Worm (Caenorhabditis elegans) whole organism, young adult: Measurements from ENCODE around the gene cpsf-4.

Experiments
- B0019.2 ChIP-seq: fragments of 200-800 bp; sonication (Bioruptor generic); conservative IDR thresholded peaks from 2 replicates; pipeline ENCODE4 v1.3.6; 2022; ENCODE audit warnings: missing genetic modification reagents, missing genetic modification characterization, missing compliant biosample characterization
- B0261.1 ChIP-seq: sonication (generic microtip); optimal IDR thresholded peaks from 2 replicates; lab custom pipeline; 2016; ENCODE audit warnings: mild to moderate bottlenecking, missing genetic modification characterization, moderate library complexity, missing compliant biosample characterization
- C17E4.6 ChIP-seq: fragments of 200-800 bp; sonication (Bioruptor generic); IDR thresholded peaks from 2 replicates; pipeline ENCODE4 v1.3.6; 2022; ENCODE audit warnings: missing genetic modification reagents, missing genetic modification characterization, missing compliant biosample characterization
- D2030.7 ChIP-seq: fragments of 200-800 bp; sonication (Bioruptor generic); IDR thresholded peaks from 2 replicates; pipeline ENCODE4 v1.3.6; 2022; ENCODE audit warnings: missing genetic modification reagents, missing genetic modification characterization, missing compliant biosample characterization
- F10E7.11 ChIP-seq: sonication (generic microtip); optimal IDR thresholded peaks from 2 replicates; lab custom pipeline; 2017; ENCODE audit warnings: mild to moderate bottlenecking, missing genetic modification characterization, moderate library complexity, missing compliant biosample characterization
- F33H1.4 ChIP-seq: fragments of 200-800 bp; sonication (Bioruptor generic); IDR thresholded peaks from 2 replicates; pipeline ENCODE4 v1.3.6; 2022; ENCODE audit warnings: missing genetic modification reagents, missing genetic modification characterization, missing compliant biosample characterization
- F37B4.10 ChIP-seq: fragments of 200-800 bp; sonication (Bioruptor generic); IDR thresholded peaks from 2 replicates; pipeline ENCODE4 v1.3.6; 2022; ENCODE audit warnings: missing genetic modification characterization, missing compliant biosample characterization
- F52B5.7 ChIP-seq: sonication (generic microtip); optimal IDR thresholded peaks from 2 replicates; lab custom pipeline; 2016; ENCODE audit warnings: mild to moderate bottlenecking, missing genetic modification characterization, missing compliant biosample characterization
- Y67H2A.10 ChIP-seq: fragments of 200-800 bp; sonication (Bioruptor generic); conservative IDR thresholded peaks from 2 replicates; pipeline ENCODE4 v1.3.6; 2022; ENCODE audit warnings: missing genetic modification reagents, missing genetic modification characterization, missing compliant biosample characterization
- Y79H2A.3 ChIP-seq: fragments of 200-800 bp; sonication (Bioruptor generic); conservative IDR thresholded peaks from 2 replicates; pipeline ENCODE4 v1.3.6; 2022; ENCODE audit warnings: missing genetic modification reagents, missing genetic modification characterization, missing compliant biosample characterization
- Y95B8A.8 ChIP-seq: fragments of 200-800 bp; sonication (Bioruptor generic); IDR thresholded peaks from 2 replicates; pipeline ENCODE4 v1.3.6; 2022; ENCODE audit warnings: missing genetic modification reagents, missing genetic modification characterization, missing compliant biosample characterization
- ama-1 ChIP-seq, 3 experiments: fragments of 150-350 bp in 1 of 3; sonication (generic microtip) in 2 of 3; optimal IDR thresholded peaks; 2 replicates each; lab custom pipeline; 2014 to 2018; ENCODE audit warnings: missing biosample characterization in 2 of 3, missing genetic modification characterization in 2 of 3, missing genetic modification reagents in 2 of 3
- aptf-2 ChIP-seq: fragments of 200-800 bp; sonication (Bioruptor generic); conservative IDR thresholded peaks from 2 replicates; pipeline ENCODE4 v1.3.6; 2022; ENCODE audit warnings: missing genetic modification reagents, missing genetic modification characterization, missing compliant biosample characterization
- aptf-3 ChIP-seq: fragments of 200-800 bp; sonication (Bioruptor generic); IDR thresholded peaks from 2 replicates; pipeline ENCODE4 v1.3.6; 2022; ENCODE audit warnings: missing genetic modification characterization, missing compliant biosample characterization
- attf-6 ChIP-seq: fragments of 200-800 bp; sonication (Bioruptor generic); IDR thresholded peaks from 2 replicates; pipeline ENCODE4 v1.3.6; 2022; ENCODE audit warnings: missing genetic modification reagents, missing genetic modification characterization, missing compliant biosample characterization
- cebp-1 ChIP-seq, 2 experiments: fragments of 200-800 bp in 1 of 2; sonication (Bioruptor generic) in 1 of 2; sonication (generic microtip) in 1 of 2; IDR thresholded peaks in 1 of 2; optimal IDR thresholded peaks in 1 of 2; 2 replicates each; pipeline versions ENCODE4 v1.3.6 to Lab custom; 2017 to 2022; ENCODE audit warnings: missing compliant biosample characterization in 2 of 2, missing genetic modification characterization in 2 of 2, mild to moderate bottlenecking in 1 of 2, missing genetic modification reagents in 1 of 2, moderate library complexity in 1 of 2
- ceh-27 ChIP-seq: fragments of 200-800 bp; sonication (Bioruptor generic); optimal IDR thresholded peaks from 2 replicates; lab custom pipeline; 2018; ENCODE audit warnings: mild to moderate bottlenecking, missing genetic modification characterization, moderate library complexity, missing compliant biosample characterization
- ceh-79 ChIP-seq: sonication (generic microtip); optimal IDR thresholded peaks from 2 replicates; lab custom pipeline; 2017; ENCODE audit warnings: mild to moderate bottlenecking, missing genetic modification characterization, missing compliant biosample characterization
- dox-1 ChIP-seq: fragments of 200-800 bp; sonication (Bioruptor generic); IDR thresholded peaks from 2 replicates; pipeline ENCODE4 v1.3.6; 2022; ENCODE audit warnings: missing genetic modification reagents, missing genetic modification characterization, missing compliant biosample characterization
- dpl-1 ChIP-seq: fragments of 150-350 bp; optimal IDR thresholded peaks from 2 replicates; lab custom pipeline; 2014; ENCODE audit warnings: missing biosample characterization, missing genetic modification reagents, missing genetic modification characterization
- egl-18 ChIP-seq: fragments of 200-800 bp; sonication (Bioruptor generic); IDR thresholded peaks from 2 replicates; pipeline ENCODE4 v1.3.6; 2022; ENCODE audit warnings: missing genetic modification reagents, missing genetic modification characterization, missing compliant biosample characterization
- ekl-4 ChIP-seq: fragments of 200-800 bp; sonication (Bioruptor generic); IDR thresholded peaks from 2 replicates; pipeline ENCODE4 v1.3.6; 2022; ENCODE audit warnings: missing genetic modification reagents, missing genetic modification characterization, missing compliant biosample characterization
- hrde-1 ChIP-seq: sonication (generic microtip); optimal IDR thresholded peaks from 2 replicates; lab custom pipeline; 2016; ENCODE audit warnings: missing genetic modification characterization, mild to moderate bottlenecking, missing compliant biosample characterization, moderate library complexity, missing genotype, missing genetic modification reagents, borderline replicate concordance
- let-526 ChIP-seq: fragments of 200-800 bp; sonication (Bioruptor generic); IDR thresholded peaks from 2 replicates; pipeline ENCODE4 v1.3.6; 2022; ENCODE audit warnings: missing genetic modification reagents, missing genetic modification characterization, missing compliant biosample characterization
- lin-35 ChIP-seq, 3 experiments: fragments of 150-350 bp in 2 of 3; sonication (generic microtip) in 1 of 3; optimal IDR thresholded peaks; 2 replicates each; lab custom pipeline; 2014 to 2018; ENCODE audit warnings: missing biosample characterization in 3 of 3, missing genetic modification characterization in 3 of 3, missing genetic modification reagents in 3 of 3
- lin-54 ChIP-seq: fragments of 200-800 bp; sonication (Bioruptor generic); optimal IDR thresholded peaks from 2 replicates; lab custom pipeline; 2018; ENCODE audit warnings: mild to moderate bottlenecking, missing genetic modification characterization, missing compliant biosample characterization
- lsl-1 ChIP-seq: fragments of 200-800 bp; sonication (Bioruptor generic); optimal IDR thresholded peaks from 2 replicates; lab custom pipeline; 2018; ENCODE audit warnings: mild to moderate bottlenecking, missing genetic modification characterization, moderate library complexity, missing compliant biosample characterization
- madf-3 ChIP-seq: fragments of 200-800 bp; sonication (Bioruptor generic); IDR thresholded peaks from 2 replicates; pipeline ENCODE4 v1.3.6; 2022; ENCODE audit warnings: missing genetic modification reagents, missing genetic modification characterization, missing compliant biosample characterization
- mxl-1 ChIP-seq: sonication (generic microtip); optimal IDR thresholded peaks from 2 replicates; lab custom pipeline; 2016; ENCODE audit warnings: missing genetic modification characterization, missing compliant biosample characterization
- nhr-120 ChIP-seq: fragments of 200-800 bp; sonication (Bioruptor generic); IDR thresholded peaks from 2 replicates; pipeline ENCODE4 v1.3.6; 2022; ENCODE audit warnings: missing genetic modification characterization, missing compliant biosample characterization
- nhr-27 ChIP-seq: fragments of 200-800 bp; sonication (Bioruptor generic); optimal IDR thresholded peaks from 2 replicates; lab custom pipeline; 2018; ENCODE audit warnings: mild to moderate bottlenecking, missing genetic modification characterization, moderate library complexity, missing compliant biosample characterization
- nhr-80 ChIP-seq: sonication (generic microtip); optimal IDR thresholded peaks from 2 replicates; lab custom pipeline; 2016; ENCODE audit warnings: missing genetic modification characterization, missing compliant biosample characterization
- nhr-90 ChIP-seq: sonication (generic microtip); optimal IDR thresholded peaks from 2 replicates; lab custom pipeline; 2016; ENCODE audit warnings: missing genotype, mild to moderate bottlenecking, missing genetic modification characterization, missing compliant biosample characterization
- rec-8 ChIP-seq, 2 experiments: sonication (generic microtip); optimal IDR thresholded peaks; 2 replicates each; lab custom pipeline; 2016; ENCODE audit warnings: mild to moderate bottlenecking in 2 of 2, missing genetic modification characterization in 2 of 2, missing genetic modification reagents in 2 of 2, missing genotype in 2 of 2, missing biosample characterization in 1 of 2, missing compliant biosample characterization in 1 of 2, moderate library complexity in 1 of 2
- sea-2 ChIP-seq: fragments of 200-800 bp; sonication (Bioruptor generic); IDR thresholded peaks from 2 replicates; pipeline ENCODE4 v1.3.6; 2022; ENCODE audit warnings: missing genetic modification characterization, missing compliant biosample characterization
- snpc-3.4 ChIP-seq: sonication (generic microtip); optimal IDR thresholded peaks from 2 replicates; lab custom pipeline; 2017; ENCODE audit warnings: missing genetic modification characterization, mild to moderate bottlenecking, missing compliant biosample characterization, antibody characterized with exemption, moderate library complexity, missing genotype, missing genetic modification reagents
- ztf-25 ChIP-seq: fragments of 200-800 bp; sonication (Bioruptor generic); IDR thresholded peaks from 2 replicates; pipeline ENCODE4 v1.3.6; 2022; ENCODE audit warnings: missing genetic modification reagents, missing genetic modification characterization, missing compliant biosample characterization

Gene cpsf-4

DNA sequence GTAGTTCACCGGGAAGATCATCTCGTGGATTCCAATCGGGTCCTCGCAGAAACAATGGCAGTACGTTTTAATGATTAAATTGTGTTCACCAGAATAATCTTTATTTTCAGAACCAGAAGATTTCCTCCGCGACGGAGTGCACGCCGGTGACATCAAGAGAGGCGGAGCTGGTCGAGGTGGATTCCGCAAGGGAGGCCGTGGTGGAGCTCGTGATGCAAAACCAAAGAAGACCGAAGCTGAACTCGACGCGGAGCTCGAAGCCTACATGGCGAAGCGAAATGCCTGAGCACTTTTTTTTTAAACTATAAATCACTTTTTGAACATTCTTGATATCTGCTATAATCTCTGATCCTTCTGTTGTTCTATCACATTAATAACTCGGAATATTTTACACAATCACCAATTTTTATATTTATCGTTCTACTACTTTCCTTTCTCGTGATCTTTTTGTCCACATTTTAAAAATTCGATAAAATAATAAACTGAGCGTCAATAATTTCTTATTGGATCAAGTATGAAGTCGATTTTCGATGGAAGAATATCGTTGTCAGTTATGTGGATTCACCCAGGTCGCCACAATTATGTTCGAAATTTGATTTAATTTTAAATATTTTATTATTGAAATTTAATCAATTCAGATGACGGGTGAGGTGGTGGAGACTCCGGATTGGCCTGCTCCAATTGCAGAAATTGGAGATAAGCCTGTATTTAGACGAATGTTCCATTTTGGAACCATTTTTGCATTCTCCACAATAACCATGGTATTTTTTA is 31.3 kb upstream of the cpsf-4 start, which contains the start of gene dhhc-6 (continued):
- TF ChIP-seq F10E7.11 (tag; lab: Kevin White, UChicago) (no peak), D2030.7 (GFP tag; lab: Robert Waterston, UW) (no peak), F33H1.4 (no peak), ekl-4 (GFP tag; lab: Robert Waterston, UW) (0 out of 2 replicates have a peak, but pooled peaks have one; percentile 27), aptf-2 (GFP tag; lab: Robert Waterston, UW) (no peak), ceh-79 (tag; lab: Kevin White, UChicago) (no peak), Y95B8A.8 (GFP tag; lab: Robert Waterston, UW) (peak; percentile 58; the same call in 1 of the 2 replicates)

DNA sequence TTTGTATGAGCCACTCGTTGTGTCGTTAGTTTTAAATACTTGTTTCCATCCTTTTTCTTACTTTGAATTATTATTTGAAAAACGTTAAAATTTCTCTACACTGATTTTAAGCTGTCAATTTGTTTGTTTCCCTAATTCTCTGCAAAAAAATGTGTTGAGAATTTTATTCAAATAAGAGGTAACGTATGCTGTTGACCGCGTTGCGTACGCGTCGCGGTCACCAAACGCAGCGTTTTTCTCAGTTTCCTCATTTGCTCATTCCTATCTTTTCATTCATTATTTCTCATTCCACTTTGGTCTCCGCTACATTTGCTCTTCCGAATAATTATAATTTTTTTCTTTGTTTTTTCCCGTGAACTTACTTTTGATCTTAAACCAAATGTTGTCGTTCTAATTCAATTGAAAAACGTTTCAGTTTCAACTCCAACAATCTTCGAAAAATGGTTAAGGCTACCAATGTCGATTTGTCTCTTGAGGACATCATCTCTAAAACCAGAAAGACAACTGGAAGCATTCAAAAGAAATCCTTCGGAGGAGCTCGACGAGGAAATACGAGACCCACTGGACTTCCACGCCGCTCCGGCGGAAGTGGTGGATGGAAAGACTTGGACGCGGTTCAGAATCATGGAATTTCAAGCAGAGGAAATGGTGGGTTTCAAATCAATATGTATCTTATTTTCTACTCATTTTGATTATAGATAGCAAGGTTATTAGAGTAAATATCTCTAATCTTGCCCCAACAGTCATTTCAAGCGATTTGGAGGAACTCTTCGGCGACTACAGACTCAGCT is 29.8 kb upstream of the cpsf-4 start, which contains the start of gene aly-3:
TSS of gene aly-3 (plus strand) at position 409 of the 791 bp plus-strand sequence.
- TF ChIP-seq Y79H2A.3 (no peak), nhr-90 (no peak), hrde-1 (tag; lab: Kevin White, UChicago) (no peak), rec-8 (tag; optimal IDR thresholded peaks at IDR 0.05; lab: Kevin White, UChicago) (no peak), C17E4.6 (no peak), B0261.1 (no peak), dpl-1 (no peak), aptf-3 (GFP tag; lab: Robert Waterston, UW) (no peak), B0019.2 (GFP tag; lab: Robert Waterston, UW) (no peak), madf-3 (GFP tag; lab: Robert Waterston, UW) (peak; percentile 89), ama-1 (optimal IDR thresholded peaks at IDR 0.05; lab: Kevin White, UChicago) (no peak), ama-1 (GFP tag; optimal IDR thresholded peaks at IDR 0.05; lab: Kevin White, UChicago) (peak in 1 of 2 experiments; percentile 15), let-526 (no peak), cebp-1 (GFP tag; IDR thresholded peaks at IDR 0.05; lab: Robert Waterston, UW) (no peak), cebp-1 (tag; optimal IDR thresholded peaks at IDR 0.05; lab: Kevin White, UChicago) (peak; percentile 8), F37B4.10 (GFP tag; lab: Robert Waterston, UW) (no peak), nhr-120 (no peak), lsl-1 (GFP tag; lab: Kevin White, UChicago) (no peak), ceh-79 (tag; lab: Kevin White, UChicago) (no peak), sea-2 (GFP tag; lab: Robert Waterston, UW) (no peak), nhr-80 (tag; lab: Kevin White, UChicago) (peak; percentile 6), snpc-3.4 (tag; lab: Kevin White, UChicago) (no peak), attf-6 (GFP tag; lab: Robert Waterston, UW) (no peak), lin-35 (GFP tag; optimal IDR thresholded peaks at IDR 0.05; lab: Kevin White, UChicago) (no peak), egl-18 (no peak), ztf-25 (GFP tag; lab: Robert Waterston, UW) (no peak), F52B5.7 (tag; lab: Kevin White, UChicago) (no peak), dox-1 (GFP tag; lab: Robert Waterston, UW) (no peak), lin-54 (GFP tag; lab: Kevin White, UChicago) (no peak), nhr-27 (tag; lab: Kevin White, UChicago) (no peak), mxl-1 (no peak), Y67H2A.10 (GFP tag; lab: Robert Waterston, UW) (no peak), ceh-27 (GFP tag; lab: Kevin White, UChicago) (no peak)
